Worm (Caenorhabditis elegans) whole organism, L1 larva: Measurements from ENCODE around the gene C45G9.6.
"Not testable (repeated sequence)": the region's sequence is repeated elsewhere in the genome, so short reads cannot be mapped to it uniquely, and the experiment has no call there.

Experiments
- F16B12.6 ChIP-seq: fragments of 150-350 bp; optimal IDR thresholded peaks from 2 replicates; lab custom pipeline; 2014; ENCODE audit warnings: missing biosample characterization, missing genetic modification characterization
- Y116A8C.19 ChIP-seq: sonication (generic microtip); optimal IDR thresholded peaks from 2 replicates; lab custom pipeline; 2016; ENCODE audit warnings: missing compliant biosample characterization, missing genetic modification characterization, borderline replicate concordance
- alr-1 ChIP-seq: fragments of 200-800 bp; sonication (Bioruptor generic); optimal IDR thresholded peaks from 2 replicates; lab custom pipeline; 2018; ENCODE audit warnings: borderline replicate concordance, mild to moderate bottlenecking, missing genetic modification characterization, missing compliant biosample characterization
- ama-1 ChIP-seq: fragments of 150-350 bp; optimal IDR thresholded peaks from 2 replicates; lab custom pipeline; 2014
- ceh-82 ChIP-seq, 3 experiments: fragments of 150-350 bp in 1 of 3; sonication (generic microtip) in 2 of 3; optimal IDR thresholded peaks; 2 replicates each; lab custom pipeline; 2014 to 2017; ENCODE audit warnings: missing biosample characterization in 3 of 3, missing genetic modification characterization in 3 of 3
- ceh-90 ChIP-seq: sonication (generic microtip); optimal IDR thresholded peaks from 2 replicates; lab custom pipeline; 2016; ENCODE audit warnings: missing genetic modification characterization, missing compliant biosample characterization
- dsc-1 ChIP-seq: sonication (generic microtip); optimal IDR thresholded peaks from 2 replicates; lab custom pipeline; 2016; ENCODE audit warnings: mild to moderate bottlenecking, missing genetic modification characterization, missing compliant biosample characterization
- efl-1 ChIP-seq, 4 experiments: fragments of 150-350 bp; optimal IDR thresholded peaks in 3 of 4; peaks in 1 of 4; 1 replicate in 1 of 4; 2 replicates in 3 of 4; lab custom pipeline; 2014; ENCODE audit warnings: missing biosample characterization in 2 of 4, missing genetic modification characterization in 2 of 4, missing genetic modification reagents in 2 of 4
- efl-3 ChIP-seq: fragments of 200-800 bp; sonication (Bioruptor generic); optimal IDR thresholded peaks from 2 replicates; lab custom pipeline; 2018; ENCODE audit warnings: mild to moderate bottlenecking, missing genetic modification characterization, missing compliant biosample characterization
- egl-27 ChIP-seq, 2 experiments: fragments of 150-350 bp in 1 of 2; sonication (generic microtip); optimal IDR thresholded peaks; 3 replicates each; lab custom pipeline; 2017 to 2018; ENCODE audit warnings: missing biosample characterization in 2 of 2, missing genetic modification characterization in 2 of 2, missing genetic modification reagents in 2 of 2
- elt-2 ChIP-seq: sonication (generic microtip); optimal IDR thresholded peaks from 2 replicates; lab custom pipeline; 2016; ENCODE audit warnings: missing genetic modification characterization, mild to moderate bottlenecking, inconsistent platforms, missing compliant biosample characterization, missing genetic modification reagents
- ets-5 ChIP-seq: fragments of 200-800 bp; sonication (Bioruptor generic); IDR thresholded peaks from 2 replicates; pipeline ENCODE4 v1.3.6; 2022; ENCODE audit warnings: missing genetic modification characterization, missing compliant biosample characterization
- fkh-4 ChIP-seq: sonication (generic microtip); optimal IDR thresholded peaks from 2 replicates; lab custom pipeline; 2016; ENCODE audit warnings: missing compliant biosample characterization, missing genetic modification characterization, borderline replicate concordance
- hlh-4 ChIP-seq: sonication (generic microtip); optimal IDR thresholded peaks from 2 replicates; lab custom pipeline; 2016; ENCODE audit warnings: mild to moderate bottlenecking, missing genetic modification characterization, missing compliant biosample characterization
- irx-1 ChIP-seq: sonication (generic microtip); optimal IDR thresholded peaks from 2 replicates; lab custom pipeline; 2016; ENCODE audit warnings: missing genetic modification characterization, missing compliant biosample characterization
- isw-1 ChIP-seq: fragments of 200-800 bp; sonication (Bioruptor generic); IDR thresholded peaks from 2 replicates; pipeline ENCODE4 v1.3.6; 2022; ENCODE audit warnings: missing genetic modification characterization, missing compliant biosample characterization
- lin-15B ChIP-seq: fragments of 150-350 bp; sonication (generic microtip); optimal IDR thresholded peaks from 3 replicates; lab custom pipeline; 2014; ENCODE audit warnings: missing biosample characterization, missing genetic modification characterization
- lin-39 ChIP-seq: fragments of 150-350 bp; optimal IDR thresholded peaks from 2 replicates; lab custom pipeline; 2014; ENCODE audit warnings: missing biosample characterization, missing genetic modification reagents, missing genetic modification characterization
- mab-9 ChIP-seq: fragments of 200-800 bp; sonication (Bioruptor generic); IDR thresholded peaks from 2 replicates; pipeline ENCODE4 v1.3.6; 2022; ENCODE audit warnings: missing genetic modification reagents, missing genetic modification characterization, missing compliant biosample characterization
- mdl-1 ChIP-seq, 2 experiments: fragments of 150-350 bp; optimal IDR thresholded peaks; 2 replicates each; lab custom pipeline; 2014 to 2017; ENCODE audit warnings: missing biosample characterization in 2 of 2, missing genetic modification characterization in 2 of 2, inconsistent platforms in 1 of 2
- nhr-12 ChIP-seq: sonication (generic microtip); optimal IDR thresholded peaks from 2 replicates; lab custom pipeline; 2017; ENCODE audit warnings: missing biosample characterization, missing genetic modification characterization
- nhr-19 ChIP-seq: fragments of 200-800 bp; sonication (Bioruptor generic); conservative IDR thresholded peaks from 2 replicates; pipeline ENCODE4 v1.3.6; 2022; ENCODE audit warnings: missing genetic modification characterization, missing compliant biosample characterization
- nhr-28 ChIP-seq: fragments of 150-350 bp; optimal IDR thresholded peaks from 2 replicates; lab custom pipeline; 2014; ENCODE audit warnings: missing biosample characterization, missing genetic modification characterization
- nhr-71 ChIP-seq: sonication (generic microtip); optimal IDR thresholded peaks from 2 replicates; lab custom pipeline; 2016; ENCODE audit warnings: mild to moderate bottlenecking, missing genetic modification characterization, moderate library complexity, missing compliant biosample characterization
- nhr-76 ChIP-seq: sonication (generic microtip); optimal IDR thresholded peaks from 2 replicates; lab custom pipeline; 2017; ENCODE audit warnings: missing biosample characterization, missing genetic modification characterization
- pax-3 ChIP-seq: fragments of 200-800 bp; sonication (Bioruptor generic); optimal IDR thresholded peaks from 2 replicates; lab custom pipeline; 2018; ENCODE audit warnings: mild to moderate bottlenecking, missing genetic modification characterization, moderate library complexity, missing compliant biosample characterization
- snu-23 ChIP-seq: sonication (generic microtip); optimal IDR thresholded peaks from 2 replicates; lab custom pipeline; 2016; ENCODE audit warnings: missing genetic modification characterization, missing compliant biosample characterization
- sptf-1 ChIP-seq: fragments of 150-350 bp; optimal IDR thresholded peaks from 2 replicates; lab custom pipeline; 2014; ENCODE audit warnings: missing biosample characterization, missing genetic modification characterization
- swsn-7 ChIP-seq: sonication (generic microtip); optimal IDR thresholded peaks from 2 replicates; lab custom pipeline; 2016; ENCODE audit warnings: missing genetic modification characterization, missing compliant biosample characterization
- tbx-2 ChIP-seq: sonication (generic microtip); optimal IDR thresholded peaks from 2 replicates; lab custom pipeline; 2016; ENCODE audit warnings: missing genetic modification characterization, missing compliant biosample characterization
- tlp-1 ChIP-seq: fragments of 150-350 bp; optimal IDR thresholded peaks from 2 replicates; lab custom pipeline; 2014; ENCODE audit warnings: missing biosample characterization, missing genetic modification characterization
- unc-130 ChIP-seq: fragments of 150-350 bp; optimal IDR thresholded peaks from 2 replicates; lab custom pipeline; 2017; ENCODE audit warnings: missing biosample characterization, missing genetic modification characterization, inconsistent platforms
- unc-30 ChIP-seq: sonication (generic microtip); optimal IDR thresholded peaks from 2 replicates; lab custom pipeline; 2017; ENCODE audit warnings: missing biosample characterization, missing genetic modification characterization
- xbp-1 ChIP-seq: sonication (generic microtip); optimal IDR thresholded peaks from 2 replicates; lab custom pipeline; 2016; ENCODE audit warnings: missing genetic modification characterization, missing compliant biosample characterization

C45G9.6 gene

DNA sequence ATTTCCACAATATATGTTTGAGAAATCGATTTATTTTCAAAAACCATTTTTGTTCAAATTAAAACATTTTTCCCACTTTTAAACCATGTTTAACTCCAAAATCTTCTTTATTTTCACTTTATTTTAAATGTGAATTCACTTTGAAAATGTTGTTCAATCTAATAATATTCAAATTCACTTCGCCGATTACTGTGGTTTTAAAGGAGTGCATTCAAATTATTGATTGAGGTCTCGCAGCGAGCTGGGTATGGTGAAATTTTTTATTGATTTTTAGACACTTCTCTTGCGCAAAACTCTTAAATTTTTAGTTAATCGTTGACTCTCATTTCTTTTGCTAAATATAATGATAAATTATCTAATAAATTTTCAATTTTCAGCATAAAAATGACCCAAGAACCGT lies 11.5 kb downstream of the C45G9.6 start, which contains the start of gene C45G9.5:
Gene C45G9.5, plus strand, starts transcription at position 378 of the 400 bp plus-strand sequence.
- TF ChIP-seq ceh-90 (tag; lab: Kevin White, UChicago), result no peak
- no peak for TF ChIP-seq nhr-28 (tag; lab: Kevin White, UChicago)
- TF ChIP-seq elt-2 (tag; lab: Kevin White, UChicago), result no peak
- TF ChIP-seq egl-27 (tag; optimal IDR thresholded peaks at IDR 0.05; lab: Kevin White, UChicago), result no peak
- no peak for TF ChIP-seq nhr-19 (GFP tag; lab: Robert Waterston, UW)
- no peak for TF ChIP-seq tbx-2 (tag; lab: Kevin White, UChicago)
- TF ChIP-seq Y116A8C.19 (tag; lab: Kevin White, UChicago), result no peak
- TF ChIP-seq tlp-1 (tag; lab: Kevin White, UChicago), result no peak
- no peak for TF ChIP-seq irx-1 (tag; lab: Kevin White, UChicago)
- TF ChIP-seq efl-1 (optimal IDR thresholded peaks at IDR 0.05; lab: Kevin White, UChicago), result no peak
- TF ChIP-seq efl-1 (GFP tag; optimal IDR thresholded peaks at IDR 0.05 in 1 of 2; lab: Kevin White, UChicago), result no peak
- TF ChIP-seq xbp-1 (tag; lab: Kevin White, UChicago), result no peak
- no peak for TF ChIP-seq isw-1
- TF ChIP-seq ama-1 (lab: Kevin White, UChicago), result no peak
- TF ChIP-seq mab-9 (GFP tag; lab: Robert Waterston, UW), result no peak
- TF ChIP-seq snu-23 (GFP tag; lab: Kevin White, UChicago), result no peak
- no peak for TF ChIP-seq nhr-12
- no peak for TF ChIP-seq sptf-1 (tag; lab: Kevin White, UChicago)
- no peak for TF ChIP-seq ceh-82 (tag; optimal IDR thresholded peaks at IDR 0.05; lab: Kevin White, UChicago)
- no peak for TF ChIP-seq unc-130 (tag; lab: Kevin White, UChicago)
- no peak for TF ChIP-seq dsc-1 (tag; lab: Kevin White, UChicago)

DNA sequence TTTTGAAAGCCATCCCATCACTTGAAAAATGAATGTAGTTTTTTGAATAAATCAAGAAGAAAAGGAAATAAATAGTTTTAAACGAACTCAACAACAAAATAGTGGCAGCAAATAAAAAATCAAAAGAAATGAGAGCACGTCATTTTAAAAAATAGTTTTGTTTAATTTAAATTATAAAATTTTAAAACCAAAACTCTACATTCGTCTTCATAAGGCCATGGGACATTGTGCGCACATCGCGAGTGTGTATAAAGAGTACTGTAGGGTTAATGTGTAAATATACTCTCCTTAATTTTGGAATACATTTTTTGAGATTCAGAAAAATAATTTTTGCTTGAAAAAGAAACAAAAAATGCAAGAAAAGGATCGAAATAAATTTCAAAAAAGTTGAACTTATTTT lies 15.7 kb downstream of the C45G9.6 start, which contains the start of gene C45G9.15:
Gene C45G9.15, minus strand, starts transcription at position 101 of the 400 bp plus-strand sequence.
- TF ChIP-seq mdl-1 (tag; optimal IDR thresholded peaks at IDR 0.05; lab: Kevin White, UChicago) (no peak), nhr-12 (no peak), ets-5 (GFP tag; lab: Robert Waterston, UW) (no peak), fkh-4 (tag; lab: Kevin White, UChicago) (no peak)
- TF ChIP-seq, all 84 proteins: peak for 0

ce11 chrIII:5053541-5053940 lies 17.3 kb downstream of the C45G9.6 start, which contains the start of gene C45G9.8:
Gene C45G9.8 (minus strand): TSS chrIII:5053641.
- no peak for TF ChIP-seq hlh-4 (tag; lab: Kevin White, UChicago)
- TF ChIP-seq tbx-2 (tag; lab: Kevin White, UChicago), result no peak
- no peak for TF ChIP-seq nhr-28 (tag; lab: Kevin White, UChicago)
- no peak for TF ChIP-seq alr-1
- no peak for TF ChIP-seq efl-3 (GFP tag; lab: Kevin White, UChicago)
- no peak for TF ChIP-seq lin-15B (tag; lab: Kevin White, UChicago)
- TF ChIP-seq ceh-90 (tag; lab: Kevin White, UChicago), result no peak
- no peak for TF ChIP-seq nhr-76 (tag; lab: Kevin White, UChicago)
- TF ChIP-seq unc-30 (tag; lab: Kevin White, UChicago), result no peak
- TF ChIP-seq lin-39 (tag; lab: Kevin White, UChicago), result no peak
- TF ChIP-seq swsn-7 (tag; lab: Kevin White, UChicago), result no peak
- TF ChIP-seq nhr-71 (tag; lab: Kevin White, UChicago), result no peak
- TF ChIP-seq pax-3 (tag; lab: Kevin White, UChicago), result no peak

DNA sequence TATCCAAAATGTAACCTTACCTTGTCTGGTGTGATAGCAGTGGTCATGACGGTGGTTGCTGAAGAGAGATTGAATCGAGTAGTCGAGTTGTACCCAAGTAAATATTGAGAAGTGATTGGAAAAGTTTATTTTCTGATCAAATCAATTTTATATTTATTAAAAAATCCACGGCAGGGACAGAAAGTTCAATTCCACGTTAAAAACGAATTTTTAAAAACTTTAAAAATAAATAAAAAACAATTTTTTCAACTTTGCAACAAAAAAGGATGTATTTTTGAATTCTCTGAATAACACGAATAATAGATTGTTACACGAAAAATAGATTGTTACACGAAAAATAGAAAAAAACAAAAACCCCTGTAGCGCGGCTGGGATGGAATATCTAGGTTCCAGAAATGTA lies 19.5 kb downstream of the C45G9.6 start, which contains the start of gene C45G9.9:
Gene C45G9.9, minus strand, starts transcription at position 101 of the 400 bp plus-strand sequence.
- not testable (repeated sequence) for TF ChIP-seq F16B12.6 (tag; lab: Kevin White, UChicago); ets-5 (GFP tag; lab: Robert Waterston, UW); isw-1
- TF ChIP-seq, all 84 proteins: peak for 0; not testable (repeated sequence) for 84
